Fruit fly (Drosophila melanogaster) ovary, adult (tissue): Measurements from ENCODE around the gene AGO2.
A peak's percentile ranks its signal among the peaks of the same experiment; 100 is the strongest.

Experiments used
- CG17801 ChIP-seq: fragments of 200-800 bp; optimal IDR thresholded peaks from 2 replicates; lab custom pipeline; 2019; ENCODE audit warnings: missing biosample characterization, mild to moderate bottlenecking, missing genetic modification characterization, moderate library complexity; ENCODE audit not compliant: partially characterized antibody

The AGO2 gene

DNA sequence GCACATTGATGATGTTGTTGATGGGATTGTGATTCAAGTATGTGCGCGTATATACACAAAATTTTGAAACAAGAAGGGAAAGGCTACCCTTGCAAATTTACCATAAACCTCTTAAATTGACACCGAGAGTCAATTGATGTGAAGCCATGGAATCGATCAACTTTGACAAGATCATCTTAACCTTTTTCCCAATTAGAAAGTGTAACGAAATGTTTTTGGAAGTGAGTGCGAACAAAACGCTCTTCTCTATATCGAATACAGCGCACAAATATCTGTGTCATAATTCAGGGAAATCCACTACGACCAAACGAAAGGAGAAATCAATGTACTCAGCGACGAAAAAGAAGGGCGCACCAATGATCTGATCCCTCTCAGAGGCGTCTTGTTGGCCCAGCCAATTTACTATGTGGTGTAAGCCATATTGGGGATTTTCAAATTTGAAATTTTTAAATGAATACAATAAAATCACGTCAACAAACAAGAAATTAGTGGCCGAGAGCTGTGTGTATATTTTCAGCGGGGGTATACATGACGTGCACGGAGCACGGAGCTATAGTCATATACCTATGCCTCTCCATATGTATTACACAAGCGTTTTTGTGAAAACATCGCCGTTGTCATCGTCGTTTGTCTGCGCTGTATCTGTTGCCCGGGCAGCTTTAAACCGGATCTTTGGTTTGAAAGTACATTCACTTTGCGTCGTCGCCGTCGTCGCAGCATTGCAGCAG is 20.3 kb upstream of the AGO2 start:
- no peak for TF ChIP-seq CG17801 (GFP tag; lab: Kevin White, UChicago)

dm6 chr3L:15534274-15535227 is 19.4 kb upstream of the AGO2 start:
- no peak for TF ChIP-seq CG17801 (GFP tag; lab: Kevin White, UChicago)

DNA sequence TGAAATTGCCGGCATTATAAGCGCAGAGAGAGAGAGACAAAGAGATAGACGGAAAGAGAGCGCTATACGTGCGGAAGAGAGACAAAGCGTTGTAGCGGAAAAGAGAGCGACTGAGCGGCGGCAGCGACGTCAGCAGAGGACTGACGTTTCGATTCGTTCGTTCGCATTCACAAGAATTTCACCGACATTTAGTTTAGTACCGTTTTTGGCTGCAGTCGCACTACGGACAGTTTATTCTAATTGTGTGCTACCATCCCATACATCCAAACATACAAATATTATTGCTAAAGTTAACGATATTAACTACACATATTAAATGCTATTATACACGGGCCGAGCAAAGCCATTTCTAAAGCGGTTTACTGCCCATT is 18.7 kb upstream of the AGO2 start, which contains the start of gene CrebA:
CrebA (plus strand) TSS at position 168 of the 371 bp plus-strand sequence.
- TF ChIP-seq CG17801 (GFP tag; lab: Kevin White, UChicago): peak; percentile 1

DNA sequence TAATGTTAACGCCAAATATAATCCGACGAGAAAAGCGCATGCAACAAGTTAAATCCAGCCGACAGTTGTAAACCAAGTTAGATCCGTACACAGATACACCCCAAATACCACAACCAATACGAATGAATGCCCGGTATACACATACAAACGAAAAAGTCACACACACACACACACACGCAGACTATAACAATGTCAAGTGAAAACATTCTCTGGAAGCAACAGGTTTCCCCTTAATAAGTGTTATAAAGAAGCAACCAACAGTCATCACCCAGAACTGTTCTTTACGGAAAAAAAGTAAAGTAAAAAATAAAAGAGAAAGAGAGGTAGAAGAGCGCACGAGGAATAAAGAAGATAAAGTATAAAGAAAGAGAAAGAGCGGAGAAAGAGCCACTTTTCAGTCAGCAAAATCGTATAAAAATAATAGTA is 18.1 kb upstream of the AGO2 start:
- TF ChIP-seq CG17801 (GFP tag; lab: Kevin White, UChicago): no peak

DNA sequence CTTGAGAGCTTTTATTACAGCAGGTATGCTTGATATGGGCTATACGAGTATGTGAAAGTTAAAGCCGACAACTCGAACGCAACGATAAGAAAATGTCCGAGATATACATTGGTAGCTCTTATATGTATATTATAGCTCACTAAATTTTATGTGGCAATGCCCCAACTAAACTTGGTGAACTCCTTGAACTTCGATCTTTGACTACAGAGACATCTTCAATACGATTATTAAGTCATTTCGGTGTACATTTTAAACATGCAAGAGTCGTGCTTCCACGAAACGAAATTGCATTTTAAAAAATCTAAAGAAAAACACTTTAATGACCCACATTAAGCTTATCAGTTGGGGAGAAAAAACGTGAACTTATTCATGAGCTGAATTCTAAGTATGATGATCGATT is 17.4 kb upstream of the AGO2 start:
- no peak for TF ChIP-seq CG17801 (GFP tag; lab: Kevin White, UChicago)

DNA sequence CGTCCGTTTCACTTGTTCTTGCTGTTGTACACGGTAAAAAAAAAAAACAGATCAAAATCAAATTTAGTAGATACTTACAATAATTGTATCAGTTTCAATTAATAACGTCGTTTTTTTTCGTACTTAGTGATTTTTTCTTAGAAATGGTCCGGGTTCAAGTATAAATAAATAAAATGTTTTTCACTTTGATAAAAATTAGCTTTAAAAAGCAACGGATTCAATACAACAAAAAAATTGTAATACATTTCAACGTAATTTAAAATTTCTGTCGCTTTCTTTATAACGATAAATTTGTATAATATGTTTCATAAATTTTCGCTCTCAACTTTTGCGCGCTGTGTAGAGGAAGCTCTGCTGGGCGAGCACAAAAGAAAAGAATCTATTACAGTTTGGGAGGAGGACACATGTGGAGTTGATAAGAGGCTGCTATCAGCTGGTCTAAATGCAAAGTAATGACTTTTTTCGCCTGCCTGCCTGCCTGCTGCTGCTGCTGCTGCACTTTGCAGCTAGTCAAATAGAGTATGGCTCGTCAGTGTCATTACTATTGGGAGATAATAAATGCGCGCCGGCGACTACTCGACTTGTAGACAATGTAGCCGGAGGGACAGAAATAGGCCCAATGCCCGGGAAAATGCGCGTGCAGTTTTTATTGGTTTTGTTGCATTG is 15.9 kb upstream of the AGO2 start:
- no peak for TF ChIP-seq CG17801 (GFP tag; lab: Kevin White, UChicago)

DNA sequence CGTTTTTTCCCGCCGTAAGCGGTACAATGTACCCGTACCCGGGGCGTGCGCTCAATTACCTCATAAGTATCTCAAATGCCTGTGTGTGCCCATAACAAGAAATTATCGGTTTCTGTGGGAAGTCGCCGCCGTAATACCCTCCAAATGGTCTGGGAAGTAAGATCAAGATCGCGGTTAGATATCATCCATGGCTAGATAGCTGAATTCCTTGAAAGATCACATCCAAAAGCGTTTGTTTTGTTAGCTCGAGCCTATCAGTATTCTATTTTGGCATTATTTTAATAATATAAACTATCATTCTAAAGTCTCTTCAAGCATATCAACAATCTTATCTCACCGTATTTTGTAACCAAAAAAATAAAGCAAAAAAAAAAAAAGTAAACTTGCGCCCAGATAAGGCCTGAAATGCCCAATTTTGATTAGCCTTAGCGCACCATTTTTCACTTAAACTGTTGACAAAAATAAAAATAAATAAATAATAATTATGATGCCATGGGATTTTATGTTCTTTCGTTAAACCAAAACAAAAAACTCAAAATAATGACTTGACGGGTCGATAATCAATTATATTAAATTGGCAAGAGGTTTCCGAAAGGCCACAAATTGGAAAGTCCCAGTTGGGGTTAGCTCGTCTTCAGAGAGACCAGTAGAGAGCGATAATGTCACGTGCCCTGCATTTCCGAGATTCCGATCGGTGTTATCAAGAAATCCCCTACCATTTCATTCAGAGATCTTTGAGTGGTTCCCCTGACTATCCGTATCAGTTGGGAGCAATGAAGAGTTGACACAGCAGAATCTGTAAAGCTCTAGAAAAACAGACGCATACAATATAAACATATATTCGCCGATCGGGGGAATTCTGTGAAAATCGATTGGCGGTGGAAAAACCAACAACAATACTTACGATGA is 15.1 kb upstream of the AGO2 start:
- TF ChIP-seq CG17801 (GFP tag; lab: Kevin White, UChicago): no peak

- peak; percentile 17 for TF ChIP-seq CG17801 (GFP tag; lab: Kevin White, UChicago)
Observed at dm6 chr3L:15539903-15540409, 14.0 kb upstream of the AGO2 start.

dm6 chr3L:15540682-15541081 is 13.2 kb upstream of the AGO2 start:
- TF ChIP-seq CG17801 (GFP tag; lab: Kevin White, UChicago): no peak

DNA sequence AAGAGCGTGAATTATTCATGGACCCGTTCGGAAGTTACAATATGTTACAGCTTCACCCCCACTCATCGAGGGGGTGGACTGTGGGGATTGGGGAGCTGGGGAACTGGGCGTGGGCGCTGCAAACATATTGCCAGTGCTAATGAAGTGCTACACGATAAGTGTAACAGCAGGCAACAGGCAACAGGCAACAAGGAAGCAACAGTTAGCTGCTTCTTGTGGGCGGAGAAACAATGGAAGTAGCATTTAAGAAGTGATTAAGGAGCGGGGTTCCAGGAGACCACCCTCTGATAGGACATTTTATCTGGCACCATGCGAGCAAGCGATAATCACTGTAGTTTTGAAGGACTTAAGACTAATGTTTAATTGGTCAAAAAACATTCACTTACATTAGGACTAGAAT is 12.6 kb upstream of the AGO2 start:
- TF ChIP-seq CG17801 (GFP tag; lab: Kevin White, UChicago): no peak

DNA sequence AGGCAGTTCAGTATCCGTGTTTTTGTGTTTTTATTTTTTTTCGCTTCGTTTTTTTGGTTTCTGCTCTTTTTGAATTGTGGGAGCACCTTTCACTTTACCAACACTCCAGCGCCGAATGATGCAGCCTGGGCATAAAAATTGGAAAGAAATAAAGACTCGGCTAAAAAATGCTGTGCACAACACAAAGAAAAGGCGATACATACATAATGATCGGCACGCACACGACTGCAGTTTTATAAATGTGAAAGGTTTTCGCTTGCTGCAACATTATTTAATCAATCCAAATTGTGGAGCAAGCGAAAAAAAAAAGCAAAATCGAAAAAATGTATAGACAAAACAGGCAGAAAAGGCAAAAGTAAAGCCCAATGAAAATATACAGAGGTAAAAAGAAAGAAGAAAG is 10.9 kb upstream of the AGO2 start:
- TF ChIP-seq CG17801 (GFP tag; lab: Kevin White, UChicago): peak; percentile 21

DNA sequence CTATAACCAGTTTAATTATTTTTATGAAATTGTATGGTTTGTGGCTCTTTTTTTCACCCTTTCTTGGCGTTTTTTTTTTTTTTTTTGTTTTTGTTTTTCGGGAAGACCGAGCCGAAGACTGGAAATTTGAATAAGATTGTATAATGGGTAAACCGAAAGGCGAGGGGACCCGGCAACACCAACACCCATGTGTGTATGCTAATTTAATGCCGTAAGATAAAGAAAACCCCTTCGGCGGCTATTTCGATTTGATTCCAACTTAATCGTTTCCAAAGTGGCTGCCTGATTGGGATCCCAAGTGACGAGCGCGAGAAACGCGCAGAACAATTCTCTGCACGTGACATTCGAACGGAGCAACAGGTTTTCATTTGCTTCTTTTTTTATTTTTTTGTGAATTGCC is 10.4 kb upstream of the AGO2 start:
- no peak for TF ChIP-seq CG17801 (GFP tag; lab: Kevin White, UChicago)

DNA sequence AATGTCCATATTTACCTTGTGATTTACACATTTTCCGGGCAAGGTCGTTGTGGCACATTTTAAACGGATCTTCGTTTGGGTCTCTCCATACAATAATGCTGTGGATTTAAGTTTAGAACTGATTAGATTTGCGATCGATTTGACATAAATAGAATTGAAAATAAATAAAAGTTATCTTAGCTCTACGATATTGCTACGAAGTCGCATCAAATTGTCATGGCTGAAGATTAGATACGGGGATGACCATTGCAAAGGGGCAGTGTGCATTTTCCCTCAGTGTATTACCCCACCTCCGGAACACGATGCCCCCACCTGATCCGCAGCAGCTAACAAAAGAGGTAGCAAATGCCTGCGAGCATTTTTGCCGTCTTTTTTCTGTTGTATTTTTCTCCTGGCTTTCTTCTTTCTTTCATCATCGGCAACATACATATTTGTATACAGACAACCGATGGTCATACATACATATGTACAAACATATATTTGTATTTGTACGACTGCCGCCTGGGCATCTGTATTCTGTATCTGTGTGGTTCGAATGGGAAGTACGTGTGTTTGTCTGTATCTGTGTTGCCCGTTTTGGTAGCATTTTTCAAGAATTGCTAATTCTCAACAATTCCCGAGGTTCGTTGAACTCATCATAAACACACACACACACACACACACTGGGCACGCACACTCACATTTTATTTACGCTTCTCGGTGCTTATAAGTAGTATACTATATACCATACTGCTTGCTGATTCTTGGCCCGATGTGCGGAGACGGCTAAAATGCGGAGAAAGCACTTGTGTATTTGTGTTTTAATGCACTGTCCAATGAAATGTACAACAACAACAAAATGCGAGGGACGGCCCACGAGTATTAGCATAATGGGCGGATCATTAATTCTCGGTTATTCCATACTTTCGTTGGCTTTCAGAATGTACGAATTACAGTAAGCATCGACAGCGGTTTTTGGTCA is 9.2 kb upstream of the AGO2 start:
- no peak for TF ChIP-seq CG17801 (GFP tag; lab: Kevin White, UChicago)
